Worm (Caenorhabditis elegans) whole organism, L4 larva: ENCODE measurements around the gene sdz-37.

Experiments used
- D1046.2 ChIP-seq: fragments of 200-800 bp; sonication (Bioruptor generic); IDR thresholded peaks from 2 replicates; pipeline ENCODE4 v1.3.6; 2022; ENCODE audit warnings: missing genetic modification characterization, missing compliant biosample characterization
- F37D6.2 ChIP-seq: sonication (generic microtip); optimal IDR thresholded peaks from 2 replicates; lab custom pipeline; 2016; ENCODE audit warnings: mild to moderate bottlenecking, missing genetic modification characterization, missing compliant biosample characterization
- T26A8.4 ChIP-seq: fragments of 200-800 bp; sonication (Bioruptor generic); IDR thresholded peaks from 2 replicates; pipeline ENCODE4 v1.3.6; 2022; ENCODE audit warnings: missing genetic modification characterization, missing compliant biosample characterization
- Y105C5A.15 ChIP-seq: fragments of 200-800 bp; sonication (Bioruptor generic); IDR thresholded peaks from 2 replicates; pipeline ENCODE4 v1.3.6; 2022; ENCODE audit warnings: missing genetic modification characterization, missing compliant biosample characterization
- Y48G9A.11 ChIP-seq: fragments of 200-800 bp; sonication (Bioruptor generic); IDR thresholded peaks from 2 replicates; pipeline ENCODE4 v1.3.6; 2022; ENCODE audit warnings: missing genetic modification reagents, missing genetic modification characterization, missing compliant biosample characterization
- Y5F2A.4 ChIP-seq: fragments of 200-800 bp; sonication (Bioruptor generic); optimal IDR thresholded peaks from 2 replicates; lab custom pipeline; 2018; ENCODE audit warnings: mild to moderate bottlenecking, missing genetic modification characterization, missing compliant biosample characterization
- ZK546.5 ChIP-seq, 2 experiments: sonication (generic microtip); optimal IDR thresholded peaks; 2 replicates each; lab custom pipeline; 2017; ENCODE audit warnings: missing biosample characterization in 2 of 2, missing genetic modification characterization in 2 of 2
- aha-1 ChIP-seq: fragments of 150-350 bp; peaks from one replicate; lab custom pipeline; 2014; ENCODE audit warnings: missing biosample characterization, missing genetic modification characterization
- ama-1 ChIP-seq: fragments of 150-350 bp; optimal IDR thresholded peaks from 2 replicates; lab custom pipeline; 2014; ENCODE audit warnings: inconsistent platforms, mixed read lengths
- ceh-28 ChIP-seq: fragments of 150-350 bp; optimal IDR thresholded peaks from 2 replicates; lab custom pipeline; 2014; ENCODE audit warnings: missing biosample characterization, missing genetic modification reagents, missing genetic modification characterization
- ceh-62 ChIP-seq: sonication (generic microtip); optimal IDR thresholded peaks from 2 replicates; lab custom pipeline; 2017; ENCODE audit warnings: missing biosample characterization, missing genetic modification characterization
- ceh-82 ChIP-seq: sonication (generic microtip); optimal IDR thresholded peaks from 2 replicates; lab custom pipeline; 2017; ENCODE audit warnings: missing biosample characterization, missing genetic modification characterization
- ctbp-1 ChIP-seq: fragments of 200-800 bp; sonication (Bioruptor generic); IDR thresholded peaks from 2 replicates; pipeline ENCODE4 v1.3.6; 2022; ENCODE audit warnings: missing genetic modification reagents, missing genetic modification characterization, missing compliant biosample characterization
- daf-12 ChIP-seq: fragments of 150-350 bp; optimal IDR thresholded peaks from 2 replicates; lab custom pipeline; 2014; ENCODE audit warnings: missing biosample characterization, missing genetic modification reagents, missing genetic modification characterization
- hmg-1.1 ChIP-seq: fragments of 200-800 bp; sonication (Bioruptor generic); IDR thresholded peaks from 2 replicates; pipeline ENCODE4 v1.3.6; 2022; ENCODE audit warnings: missing genetic modification reagents, missing genetic modification characterization, missing compliant biosample characterization
- lin-15B ChIP-seq: fragments of 150-350 bp; sonication (generic microtip); optimal IDR thresholded peaks from 3 replicates; lab custom pipeline; 2014; ENCODE audit warnings: missing biosample characterization, missing genetic modification characterization
- lin-38 ChIP-seq: fragments of 200-800 bp; sonication (Bioruptor generic); IDR thresholded peaks from 2 replicates; pipeline ENCODE4 v1.3.6; 2022; ENCODE audit warnings: missing genetic modification reagents, missing genetic modification characterization, missing compliant biosample characterization
- lin-39 ChIP-seq: fragments of 150-350 bp; optimal IDR thresholded peaks from 2 replicates; lab custom pipeline; 2014; ENCODE audit warnings: missing biosample characterization, missing genetic modification reagents, missing genetic modification characterization
- madf-9 ChIP-seq: fragments of 200-800 bp; sonication (Bioruptor generic); conservative IDR thresholded peaks from 2 replicates; pipeline ENCODE4 v1.3.6; 2022; ENCODE audit warnings: missing genetic modification reagents, missing genetic modification characterization, missing compliant biosample characterization
- mdl-1 ChIP-seq, 2 experiments: fragments of 150-350 bp in 1 of 2; sonication (generic microtip) in 1 of 2; optimal IDR thresholded peaks; 2 replicates each; lab custom pipeline; 2014 to 2017; ENCODE audit warnings: missing biosample characterization in 2 of 2, missing genetic modification characterization in 2 of 2
- mep-1 ChIP-seq: fragments of 150-350 bp; sonication (generic microtip); optimal IDR thresholded peaks from 3 replicates; lab custom pipeline; 2014; ENCODE audit warnings: missing biosample characterization, missing genetic modification characterization
- nhr-10 ChIP-seq: fragments of 150-350 bp; optimal IDR thresholded peaks from 2 replicates; lab custom pipeline; 2014; ENCODE audit warnings: missing biosample characterization, missing genetic modification characterization
- nhr-11 ChIP-seq: fragments of 150-350 bp; optimal IDR thresholded peaks from 2 replicates; lab custom pipeline; 2014; ENCODE audit warnings: missing biosample characterization, missing genetic modification characterization
- nhr-25 ChIP-seq: sonication (generic microtip); optimal IDR thresholded peaks from 2 replicates; lab custom pipeline; 2017; ENCODE audit warnings: missing genetic modification characterization, mild to moderate bottlenecking, missing compliant biosample characterization, antibody characterized with exemption, moderate library complexity, borderline replicate concordance; ENCODE audit not compliant: insufficient read depth
- nhr-28 ChIP-seq: fragments of 150-350 bp; optimal IDR thresholded peaks from 2 replicates; lab custom pipeline; 2014; ENCODE audit warnings: missing biosample characterization, missing genetic modification characterization
- nhr-41 ChIP-seq: fragments of 200-800 bp; sonication (Bioruptor generic); IDR thresholded peaks from 2 replicates; pipeline ENCODE4 v1.3.6; 2022; ENCODE audit warnings: missing genetic modification reagents, missing genetic modification characterization, missing compliant biosample characterization
- nhr-42 ChIP-seq: fragments of 200-800 bp; sonication (Bioruptor generic); IDR thresholded peaks from 2 replicates; pipeline ENCODE4 v1.3.6; 2022; ENCODE audit warnings: missing genetic modification characterization, missing compliant biosample characterization
- nhr-77 ChIP-seq: fragments of 150-350 bp; optimal IDR thresholded peaks from 2 replicates; lab custom pipeline; 2014; ENCODE audit warnings: missing biosample characterization, missing genetic modification characterization
- php-3 ChIP-seq: fragments of 200-800 bp; sonication (Bioruptor generic); IDR thresholded peaks from 2 replicates; pipeline ENCODE4 v1.3.6; 2022; ENCODE audit warnings: missing genetic modification reagents, missing genetic modification characterization, missing compliant biosample characterization
- set-16 ChIP-seq: fragments of 200-800 bp; sonication (Bioruptor generic); IDR thresholded peaks from 2 replicates; pipeline ENCODE4 v1.3.6; 2022; ENCODE audit warnings: missing genetic modification reagents, missing genetic modification characterization, missing compliant biosample characterization
- spr-3 ChIP-seq: fragments of 200-800 bp; sonication (Bioruptor generic); optimal IDR thresholded peaks from 2 replicates; lab custom pipeline; 2018; ENCODE audit warnings: mild to moderate bottlenecking, missing genetic modification characterization, missing compliant biosample characterization
- tra-1 ChIP-seq: fragments of 200-800 bp; sonication (Bioruptor generic); IDR thresholded peaks from 2 replicates; pipeline ENCODE4 v1.3.6; 2022; ENCODE audit warnings: missing genetic modification reagents, missing genetic modification characterization, missing compliant biosample characterization
- unc-39 ChIP-seq: sonication (generic microtip); optimal IDR thresholded peaks from 2 replicates; lab custom pipeline; 2017; ENCODE audit warnings: missing biosample characterization, missing genetic modification characterization
- unc-62 ChIP-seq, 3 experiments: fragments of 150-350 bp in 1 of 3; sonication (generic microtip); optimal IDR thresholded peaks in 2 of 3; peaks in 1 of 3; 1 replicate in 1 of 3; 2 replicates in 2 of 3; lab custom pipeline; 2014 to 2017; ENCODE audit warnings: missing biosample characterization in 3 of 3, missing genetic modification characterization in 3 of 3, missing genetic modification reagents in 3 of 3, missing genotype in 1 of 3

Gene sdz-37

DNA sequence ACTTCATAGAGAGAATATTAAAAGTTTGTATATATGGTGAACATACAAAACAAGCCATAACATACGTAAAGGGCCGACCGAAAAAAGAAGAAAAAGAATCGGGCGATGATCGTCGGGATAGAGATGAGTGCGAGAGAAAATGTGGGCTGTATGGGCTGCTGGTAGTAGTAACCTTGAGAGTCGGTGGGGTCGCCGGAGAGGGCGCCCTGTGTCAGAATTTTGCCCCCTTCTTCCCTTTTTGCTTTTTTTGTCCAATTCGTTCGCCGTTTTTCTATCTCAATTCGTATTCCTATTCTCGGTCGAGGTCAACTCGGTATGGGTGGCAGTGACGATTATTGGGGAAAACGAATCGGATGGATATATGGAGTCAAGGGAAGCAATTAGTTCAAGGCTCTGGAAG, 41.3 kb downstream of the sdz-37 start:
- TF ChIP-seq unc-62 (GFP tag; optimal IDR thresholded peaks at IDR 0.05 in 1 of 2; lab: Kevin White, UChicago) (peak in 1 of 2 experiments; percentile 81), unc-62 (tag; optimal IDR thresholded peaks at IDR 0.05; lab: Kevin White, UChicago) (no peak), T26A8.4 (GFP tag; lab: Robert Waterston, UW) (no peak), nhr-25 (tag; lab: Kevin White, UChicago) (peak; percentile 71), nhr-10 (tag; lab: Kevin White, UChicago) (no peak), lin-38 (GFP tag; lab: Robert Waterston, UW) (no peak), nhr-28 (peak; percentile 13), lin-39 (no peak)

DNA sequence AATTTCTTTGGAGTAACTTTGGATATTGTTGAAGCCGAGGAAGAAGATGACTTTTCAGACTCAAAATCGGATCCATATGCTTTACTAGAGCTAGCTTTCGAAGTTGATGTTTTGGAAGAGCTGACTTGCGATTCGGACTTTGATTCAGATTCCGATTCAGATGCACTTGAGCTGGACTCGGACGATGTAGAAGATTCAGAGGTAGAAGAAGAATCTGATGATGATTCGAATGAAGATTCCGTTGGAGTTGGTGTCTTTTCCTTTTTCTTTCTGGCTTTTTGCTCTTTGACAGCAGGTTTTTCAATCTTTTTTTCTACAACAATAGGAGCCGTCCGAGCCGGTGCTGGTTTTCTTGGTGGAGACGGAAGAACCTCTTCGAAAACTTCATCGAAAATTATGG, 43.2 kb downstream of the sdz-37 start:
- TF ChIP-seq F37D6.2 = no peak
- TF ChIP-seq mep-1 (tag; lab: Kevin White, UChicago) = no peak
- no peak for TF ChIP-seq unc-39 (tag; lab: Kevin White, UChicago)
- TF ChIP-seq nhr-11 (tag; lab: Kevin White, UChicago) = no peak
- TF ChIP-seq lin-15B = no peak
- peak; percentile 5 for TF ChIP-seq aha-1 (tag; lab: Kevin White, UChicago)
- TF ChIP-seq Y105C5A.15 (GFP tag; lab: Robert Waterston, UW) = no peak
- TF ChIP-seq nhr-41 (GFP tag; lab: Robert Waterston, UW) = no peak
- TF ChIP-seq nhr-77 = no peak
- TF ChIP-seq ceh-28 (tag; lab: Kevin White, UChicago) = no peak
- TF ChIP-seq unc-62 (GFP tag; optimal IDR thresholded peaks at IDR 0.05 in 1 of 2; lab: Kevin White, UChicago) = peak in 1 of 2 experiments; percentile 90
- no peak for TF ChIP-seq unc-62 (tag; optimal IDR thresholded peaks at IDR 0.05; lab: Kevin White, UChicago)
- no peak for TF ChIP-seq daf-12 (tag; lab: Kevin White, UChicago)
- TF ChIP-seq hmg-1.1 (GFP tag; lab: Robert Waterston, UW) = no peak
- TF ChIP-seq php-3 (GFP tag; lab: Robert Waterston, UW) = no peak
- no peak for TF ChIP-seq ceh-62 (tag; lab: Kevin White, UChicago)
- no peak for TF ChIP-seq Y5F2A.4 (GFP tag; lab: Kevin White, UChicago)
- TF ChIP-seq spr-3 = no peak
- TF ChIP-seq, all 104 proteins: peak for 2

ce11 chrII:10509746-10510145, 45.1 kb downstream of the sdz-37 start, which contains the start of gene F59B10.2:
F59B10.2 (minus strand) TSS chrII:10509846.
- TF ChIP-seq spr-3 = no peak
- no peak for TF ChIP-seq Y5F2A.4 (GFP tag; lab: Kevin White, UChicago)
- TF ChIP-seq tra-1 (GFP tag; lab: Robert Waterston, UW) = no peak
- no peak for TF ChIP-seq ceh-28 (tag; lab: Kevin White, UChicago)
- no peak for TF ChIP-seq nhr-42
- TF ChIP-seq ceh-82 (tag; lab: Kevin White, UChicago) = no peak
- TF ChIP-seq set-16 = no peak
- no peak for TF ChIP-seq nhr-41 (GFP tag; lab: Robert Waterston, UW)
- TF ChIP-seq mdl-1 (tag; optimal IDR thresholded peaks at IDR 0.05; lab: Kevin White, UChicago) = no peak

DNA sequence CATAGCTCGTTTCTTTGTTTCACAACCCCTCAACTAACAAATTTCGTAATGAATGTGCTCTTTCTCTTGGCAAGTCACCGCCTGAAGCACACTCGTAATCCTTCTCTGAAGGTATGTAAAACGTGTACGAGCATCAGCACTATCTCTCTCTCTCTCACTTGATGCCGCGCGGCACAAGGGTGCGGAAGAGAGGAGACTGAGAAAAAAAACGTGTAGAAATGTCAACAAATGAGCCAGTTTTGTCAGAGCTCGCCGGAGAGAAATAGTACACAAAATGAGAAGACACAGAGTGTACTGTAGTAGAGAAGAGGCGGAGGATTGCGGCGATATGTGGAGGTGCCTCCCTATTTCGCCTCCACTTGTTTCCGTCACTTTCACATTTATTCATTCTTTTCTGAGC, 45.6 kb downstream of the sdz-37 start, which contains the start of gene F59B10.3:
Gene F59B10.3 (plus strand): TSS at position 301 of the 400 bp plus-strand sequence.
- TF ChIP-seq ZK546.5 (tag; optimal IDR thresholded peaks at IDR 0.05; lab: Kevin White, UChicago) (no peak), Y48G9A.11 (no peak), madf-9 (GFP tag; lab: Robert Waterston, UW) (0 out of 2 replicates have a peak, but pooled peaks have one; percentile 27)

- peak in 1 of 2 experiments; percentile 94 for TF ChIP-seq unc-62 (GFP tag; optimal IDR thresholded peaks at IDR 0.05 in 1 of 2; lab: Kevin White, UChicago)
- TF ChIP-seq unc-62 (tag; optimal IDR thresholded peaks at IDR 0.05; lab: Kevin White, UChicago) = no peak
- TF ChIP-seq D1046.2 (GFP tag; lab: Robert Waterston, UW) = no peak
- TF ChIP-seq ama-1 (lab: Kevin White, UChicago) = peak; percentile 35
- no peak for TF ChIP-seq ctbp-1
Observed at ce11 chrII:10513377-10513776, 48.7 kb downstream of the sdz-37 start.
